Fruit fly (Drosophila melanogaster): ENCODE data around the gene Pp1-Y2.

Gene Pp1-Y2

DNA sequence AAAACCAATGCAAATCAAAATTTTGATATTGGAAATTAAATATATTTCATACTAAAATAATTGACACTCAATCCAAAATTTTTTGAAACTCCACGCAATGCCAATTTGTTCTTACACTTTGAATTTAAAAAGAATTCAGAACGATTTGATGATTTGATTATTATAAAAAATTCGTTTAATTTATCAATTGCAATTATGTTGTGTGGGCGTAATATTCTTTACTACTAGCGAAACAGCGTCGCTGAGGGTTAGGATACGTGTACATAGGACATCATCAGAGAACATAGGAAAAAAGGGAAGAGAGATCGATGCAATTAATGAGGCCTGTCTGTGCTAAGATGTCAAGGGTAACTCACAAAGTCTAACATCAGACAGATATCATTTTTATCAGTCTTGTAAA, at the start of gene Pp1-Y2:
Gene Pp1-Y2 (minus strand): TSS at position 101 of the 400 bp plus-strand sequence.
- no peak for TF ChIP-seq pan (optimal IDR thresholded peaks at IDR 0.05)

- no peak for TF ChIP-seq EcR (GFP tag; optimal IDR thresholded peaks at IDR 0.05)
- no peak for TF ChIP-seq CG8478 (optimal IDR thresholded peaks at IDR 0.05)
- TF ChIP-seq Dll (optimal IDR thresholded peaks at IDR 0.05) = no peak
- no peak for TF ChIP-seq usp (GFP tag; optimal IDR thresholded peaks at IDR 0.05)
- no peak for TF ChIP-seq psq (optimal IDR thresholded peaks at IDR 0.05)
- TF ChIP-seq pan (optimal IDR thresholded peaks at IDR 0.05) = no peak
These were observed 20.9 kb upstream of the Pp1-Y2 start, which contains the start of gene ORY for dm6 chrY:3561445-3561844. ORY (plus strand) TSS chrY:3561745.
